Worm (Caenorhabditis elegans) whole organism, young adult: Measurements from ENCODE around the gene pat-12.

ENCODE experiments used
- B0019.2 ChIP-seq: fragments of 200-800 bp; sonication (Bioruptor generic); conservative IDR thresholded peaks from 2 replicates; pipeline ENCODE4 v1.3.6; 2022; ENCODE audit warnings: missing genetic modification reagents, missing genetic modification characterization, missing compliant biosample characterization
- C06A6.2 ChIP-seq: fragments of 200-800 bp; sonication (Bioruptor generic); conservative IDR thresholded peaks from 2 replicates; pipeline ENCODE4 v1.3.6; 2022; ENCODE audit warnings: missing genetic modification characterization, missing compliant biosample characterization
- D2030.7 ChIP-seq: fragments of 200-800 bp; sonication (Bioruptor generic); IDR thresholded peaks from 2 replicates; pipeline ENCODE4 v1.3.6; 2022; ENCODE audit warnings: missing genetic modification reagents, missing genetic modification characterization, missing compliant biosample characterization
- F10E7.11 ChIP-seq: sonication (generic microtip); optimal IDR thresholded peaks from 2 replicates; lab custom pipeline; 2017; ENCODE audit warnings: mild to moderate bottlenecking, missing genetic modification characterization, moderate library complexity, missing compliant biosample characterization
- F22D6.2 ChIP-seq: sonication (generic microtip); optimal IDR thresholded peaks from 2 replicates; lab custom pipeline; 2016; ENCODE audit warnings: mild to moderate bottlenecking, missing genetic modification characterization, missing compliant biosample characterization
- F33H1.4 ChIP-seq: fragments of 200-800 bp; sonication (Bioruptor generic); IDR thresholded peaks from 2 replicates; pipeline ENCODE4 v1.3.6; 2022; ENCODE audit warnings: missing genetic modification reagents, missing genetic modification characterization, missing compliant biosample characterization
- F52B5.7 ChIP-seq: sonication (generic microtip); optimal IDR thresholded peaks from 2 replicates; lab custom pipeline; 2016; ENCODE audit warnings: mild to moderate bottlenecking, missing genetic modification characterization, missing compliant biosample characterization
- K12H6.12 ChIP-seq: fragments of 200-800 bp; sonication (Bioruptor generic); optimal IDR thresholded peaks from 2 replicates; lab custom pipeline; 2018; ENCODE audit warnings: mild to moderate bottlenecking, missing genetic modification characterization, missing compliant biosample characterization
- T07F8.4 ChIP-seq: sonication (generic microtip); optimal IDR thresholded peaks from 2 replicates; lab custom pipeline; 2016; ENCODE audit warnings: mild to moderate bottlenecking, missing genetic modification characterization, moderate library complexity, missing compliant biosample characterization
- Y53G8AR.9 ChIP-seq: fragments of 200-800 bp; sonication (Bioruptor generic); conservative IDR thresholded peaks from 2 replicates; pipeline ENCODE4 v1.3.6; 2022; ENCODE audit warnings: missing genetic modification reagents, missing genetic modification characterization, missing compliant biosample characterization
- Y79H2A.3 ChIP-seq: fragments of 200-800 bp; sonication (Bioruptor generic); conservative IDR thresholded peaks from 2 replicates; pipeline ENCODE4 v1.3.6; 2022; ENCODE audit warnings: missing genetic modification reagents, missing genetic modification characterization, missing compliant biosample characterization
- akir-1 ChIP-seq: fragments of 200-800 bp; sonication (Bioruptor generic); optimal IDR thresholded peaks from 2 replicates; lab custom pipeline; 2018; ENCODE audit warnings: mild to moderate bottlenecking, missing genetic modification characterization, moderate library complexity, missing compliant biosample characterization
- ama-1 ChIP-seq, 3 experiments: fragments of 150-350 bp in 1 of 3; sonication (generic microtip) in 2 of 3; optimal IDR thresholded peaks; 2 replicates each; lab custom pipeline; 2014 to 2018; ENCODE audit warnings: missing biosample characterization in 2 of 3, missing genetic modification characterization in 2 of 3, missing genetic modification reagents in 2 of 3
- athp-1 ChIP-seq: sonication (generic microtip); optimal IDR thresholded peaks from 2 replicates; lab custom pipeline; 2017; ENCODE audit warnings: mild to moderate bottlenecking, missing genetic modification characterization, missing compliant biosample characterization
- bed-1 ChIP-seq: fragments of 200-800 bp; sonication (Bioruptor generic); IDR thresholded peaks from 2 replicates; pipeline ENCODE4 v1.3.6; 2022; ENCODE audit warnings: missing genetic modification reagents, missing genetic modification characterization, missing compliant biosample characterization
- cebp-2 ChIP-seq: fragments of 200-800 bp; sonication (Bioruptor generic); IDR thresholded peaks from 2 replicates; pipeline ENCODE4 v1.3.6; 2022; ENCODE audit warnings: missing genetic modification characterization, missing compliant biosample characterization
- ceh-100 ChIP-seq: fragments of 200-800 bp; sonication (Bioruptor generic); IDR thresholded peaks from 2 replicates; pipeline ENCODE4 v1.3.6; 2022; ENCODE audit warnings: missing genetic modification reagents, missing genetic modification characterization, missing compliant biosample characterization
- ceh-91 ChIP-seq: fragments of 200-800 bp; sonication (Bioruptor generic); IDR thresholded peaks from 2 replicates; pipeline ENCODE4 v1.3.6; 2022; ENCODE audit warnings: missing genetic modification reagents, missing genetic modification characterization, missing compliant biosample characterization
- die-1 ChIP-seq: sonication (generic microtip); optimal IDR thresholded peaks from 2 replicates; lab custom pipeline; 2016; ENCODE audit warnings: missing genotype, mild to moderate bottlenecking, missing genetic modification characterization, missing compliant biosample characterization
- dox-1 ChIP-seq: fragments of 200-800 bp; sonication (Bioruptor generic); IDR thresholded peaks from 2 replicates; pipeline ENCODE4 v1.3.6; 2022; ENCODE audit warnings: missing genetic modification reagents, missing genetic modification characterization, missing compliant biosample characterization
- dpff-1 ChIP-seq: sonication (generic microtip); optimal IDR thresholded peaks from 2 replicates; lab custom pipeline; 2017; ENCODE audit warnings: mild to moderate bottlenecking, missing genetic modification characterization, missing compliant biosample characterization
- efl-1 ChIP-seq: fragments of 150-350 bp; optimal IDR thresholded peaks from 2 replicates; lab custom pipeline; 2014; ENCODE audit warnings: missing biosample characterization, missing genetic modification reagents, missing genetic modification characterization
- egl-18 ChIP-seq: fragments of 200-800 bp; sonication (Bioruptor generic); IDR thresholded peaks from 2 replicates; pipeline ENCODE4 v1.3.6; 2022; ENCODE audit warnings: missing genetic modification reagents, missing genetic modification characterization, missing compliant biosample characterization
- ekl-4 ChIP-seq: fragments of 200-800 bp; sonication (Bioruptor generic); IDR thresholded peaks from 2 replicates; pipeline ENCODE4 v1.3.6; 2022; ENCODE audit warnings: missing genetic modification reagents, missing genetic modification characterization, missing compliant biosample characterization
- ets-4 ChIP-seq: fragments of 200-800 bp; sonication (Bioruptor generic); optimal IDR thresholded peaks from 2 replicates; lab custom pipeline; 2018; ENCODE audit warnings: mild to moderate bottlenecking, missing genetic modification characterization, missing compliant biosample characterization
- hlh-12 ChIP-seq: sonication (generic microtip); optimal IDR thresholded peaks from 2 replicates; lab custom pipeline; 2016; ENCODE audit warnings: missing genetic modification characterization, missing compliant biosample characterization
- hlh-26 ChIP-seq: fragments of 200-800 bp; sonication (Bioruptor generic); conservative IDR thresholded peaks from 2 replicates; pipeline ENCODE4 v1.3.6; 2022; ENCODE audit warnings: missing genetic modification reagents, missing genetic modification characterization, missing compliant biosample characterization
- hmg-1.2 ChIP-seq: fragments of 200-800 bp; sonication (Bioruptor generic); IDR thresholded peaks from 2 replicates; pipeline ENCODE4 v1.3.6; 2022; ENCODE audit warnings: missing genetic modification reagents, missing genetic modification characterization, missing compliant biosample characterization
- hmg-20 ChIP-seq: fragments of 200-800 bp; sonication (Bioruptor generic); IDR thresholded peaks from 2 replicates; pipeline ENCODE4 v1.3.6; 2022; ENCODE audit warnings: missing genetic modification reagents, missing genetic modification characterization, missing compliant biosample characterization
- lin-26 ChIP-seq: fragments of 200-800 bp; sonication (Bioruptor generic); IDR thresholded peaks from 2 replicates; pipeline ENCODE4 v1.3.6; 2022; ENCODE audit warnings: missing genetic modification reagents, missing genetic modification characterization, missing compliant biosample characterization
- madf-3 ChIP-seq: fragments of 200-800 bp; sonication (Bioruptor generic); IDR thresholded peaks from 2 replicates; pipeline ENCODE4 v1.3.6; 2022; ENCODE audit warnings: missing genetic modification reagents, missing genetic modification characterization, missing compliant biosample characterization
- madf-6 ChIP-seq: fragments of 200-800 bp; sonication (Bioruptor generic); IDR thresholded peaks from 2 replicates; pipeline ENCODE4 v1.3.6; 2022; ENCODE audit warnings: missing genetic modification reagents, missing genetic modification characterization, missing compliant biosample characterization
- madf-8 ChIP-seq: fragments of 200-800 bp; sonication (Bioruptor generic); conservative IDR thresholded peaks from 2 replicates; pipeline ENCODE4 v1.3.6; 2022; ENCODE audit warnings: missing genetic modification reagents, missing genetic modification characterization, missing compliant biosample characterization
- mcd-1 ChIP-seq: fragments of 200-800 bp; sonication (Bioruptor generic); IDR thresholded peaks from 2 replicates; pipeline ENCODE4 v1.3.6; 2022; ENCODE audit warnings: missing genetic modification reagents, missing genetic modification characterization, missing compliant biosample characterization
- mxl-1 ChIP-seq: sonication (generic microtip); optimal IDR thresholded peaks from 2 replicates; lab custom pipeline; 2016; ENCODE audit warnings: missing genetic modification characterization, missing compliant biosample characterization
- nhr-179 ChIP-seq: sonication (generic microtip); optimal IDR thresholded peaks from 2 replicates; lab custom pipeline; 2016; ENCODE audit warnings: mild to moderate bottlenecking, missing genetic modification characterization, missing compliant biosample characterization
- rec-8 ChIP-seq, 2 experiments: sonication (generic microtip); optimal IDR thresholded peaks; 2 replicates each; lab custom pipeline; 2016; ENCODE audit warnings: mild to moderate bottlenecking in 2 of 2, missing genetic modification characterization in 2 of 2, missing genetic modification reagents in 2 of 2, missing genotype in 2 of 2, missing biosample characterization in 1 of 2, missing compliant biosample characterization in 1 of 2, moderate library complexity in 1 of 2
- rpc-1 ChIP-seq, 2 experiments: fragments of 150-350 bp in 1 of 2; sonication (generic microtip) in 1 of 2; optimal IDR thresholded peaks; 2 replicates each; lab custom pipeline; 2014 to 2018; ENCODE audit warnings: missing biosample characterization in 1 of 2, missing genetic modification characterization in 1 of 2, missing genetic modification reagents in 1 of 2, missing genotype in 1 of 2
- sea-2 ChIP-seq: fragments of 200-800 bp; sonication (Bioruptor generic); IDR thresholded peaks from 2 replicates; pipeline ENCODE4 v1.3.6; 2022; ENCODE audit warnings: missing genetic modification characterization, missing compliant biosample characterization
- snpc-1.1 ChIP-seq: sonication (generic microtip); optimal IDR thresholded peaks from 2 replicates; lab custom pipeline; 2017; ENCODE audit warnings: missing genetic modification characterization, mild to moderate bottlenecking, missing compliant biosample characterization, antibody characterized with exemption, moderate library complexity, missing genotype, missing genetic modification reagents; ENCODE audit not compliant: insufficient read depth
- snpc-4 ChIP-seq, 5 experiments: fragments of 150-350 bp in 1 of 5; sonication (generic microtip) in 4 of 5; optimal IDR thresholded peaks; 2 replicates each; lab custom pipeline; 2014 to 2018; ENCODE audit warnings: missing genetic modification characterization in 5 of 5, missing biosample characterization in 3 of 5, antibody characterized with exemption in 2 of 5, mild to moderate bottlenecking in 2 of 5, missing compliant biosample characterization in 2 of 5, missing genotype in 2 of 5, moderate library complexity in 2 of 5, missing genetic modification reagents in 1 of 5
- tlf-1 ChIP-seq: fragments of 200-800 bp; sonication (Bioruptor generic); optimal IDR thresholded peaks from 2 replicates; lab custom pipeline; 2018; ENCODE audit warnings: mild to moderate bottlenecking, missing genetic modification characterization, missing compliant biosample characterization
- unc-62 ChIP-seq: fragments of 150-350 bp; optimal IDR thresholded peaks from 2 replicates; lab custom pipeline; 2014; ENCODE audit warnings: missing biosample characterization, missing genetic modification reagents, missing genetic modification characterization
- ztf-25 ChIP-seq: fragments of 200-800 bp; sonication (Bioruptor generic); IDR thresholded peaks from 2 replicates; pipeline ENCODE4 v1.3.6; 2022; ENCODE audit warnings: missing genetic modification reagents, missing genetic modification characterization, missing compliant biosample characterization
- ztf-6 ChIP-seq: fragments of 200-800 bp; sonication (Bioruptor generic); IDR thresholded peaks from 2 replicates; pipeline ENCODE4 v1.3.6; 2022; ENCODE audit warnings: missing genetic modification reagents, missing genetic modification characterization, missing compliant biosample characterization

pat-12 gene

ce11 chrIII:752326-752725, at the start of gene pat-12:
pat-12 (minus strand) TSS chrIII:752426.
- TF ChIP-seq C06A6.2 (GFP tag; lab: Robert Waterston, UW) (no peak), rec-8 (tag; optimal IDR thresholded peaks at IDR 0.05; lab: Kevin White, UChicago) (no peak), mxl-1 (no peak), egl-18 (no peak), hlh-26 (no peak), sea-2 (GFP tag; lab: Robert Waterston, UW) (no peak), ceh-91 (GFP tag; lab: Robert Waterston, UW) (no peak), die-1 (no peak), ztf-6 (GFP tag; lab: Robert Waterston, UW) (no peak), F33H1.4 (no peak), unc-62 (no peak), bed-1 (no peak), T07F8.4 (tag; lab: Kevin White, UChicago) (no peak), F10E7.11 (tag; lab: Kevin White, UChicago) (no peak), ets-4 (no peak), madf-6 (GFP tag; lab: Robert Waterston, UW) (no peak), efl-1 (GFP tag; lab: Kevin White, UChicago) (no peak)

DNA sequence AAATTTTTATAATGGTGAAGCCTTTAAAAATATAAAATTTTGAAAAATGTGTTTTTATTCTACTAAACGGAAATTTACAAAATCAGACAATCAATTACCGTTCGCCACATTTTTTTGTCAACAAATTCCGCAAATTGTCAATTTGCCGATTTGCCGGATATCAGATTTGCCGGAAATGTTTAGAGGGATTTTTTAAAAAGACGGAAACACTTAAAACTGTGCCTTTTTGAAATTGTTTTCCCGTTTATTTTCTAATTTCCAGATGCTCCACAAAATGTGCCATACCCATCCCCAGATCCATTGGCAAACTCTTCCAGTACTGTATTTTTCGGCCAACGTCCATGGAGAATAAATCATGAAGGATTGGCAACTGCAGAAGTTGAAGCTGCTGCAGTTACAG, 45.3 kb upstream of the pat-12 start:
- no peak for TF ChIP-seq ceh-100 (GFP tag; lab: Robert Waterston, UW)
- TF ChIP-seq madf-3 (GFP tag; lab: Robert Waterston, UW): no peak
- TF ChIP-seq tlf-1 (GFP tag; lab: Kevin White, UChicago): no peak
- no peak for TF ChIP-seq Y53G8AR.9 (GFP tag; lab: Robert Waterston, UW)
- TF ChIP-seq D2030.7 (GFP tag; lab: Robert Waterston, UW): no peak

ce11 chrIII:794984-795596, 42.9 kb upstream of the pat-12 start, which contains the start of gene trpp-11:
trpp-11 (plus strand) TSS chrIII:795136.
- TF ChIP-seq K12H6.12 (tag; lab: Kevin White, UChicago) (no peak), madf-3 (GFP tag; lab: Robert Waterston, UW) (0 out of 2 replicates have a peak, but pooled peaks have one; percentile 61), cebp-2 (GFP tag; lab: Robert Waterston, UW) (no peak), die-1 (no peak), nhr-179 (tag; lab: Kevin White, UChicago) (no peak), F52B5.7 (tag; lab: Kevin White, UChicago) (no peak), dox-1 (GFP tag; lab: Robert Waterston, UW) (peak; percentile 21; the same call in 1 of the 2 replicates), ekl-4 (GFP tag; lab: Robert Waterston, UW) (peak; percentile 50; the same call in 1 of the 2 replicates), dpff-1 (tag; lab: Kevin White, UChicago) (no peak), akir-1 (GFP tag; lab: Kevin White, UChicago) (no peak), madf-8 (GFP tag; lab: Robert Waterston, UW) (no peak), B0019.2 (GFP tag; lab: Robert Waterston, UW) (no peak), hlh-12 (no peak), lin-26 (GFP tag; lab: Robert Waterston, UW) (peak; percentile 56), mcd-1 (peak; percentile 33), F22D6.2 (tag; lab: Kevin White, UChicago) (no peak), snpc-4 (GFP tag; optimal IDR thresholded peaks at IDR 0.05; lab: Kevin White, UChicago) (no peak), snpc-4 (tag; optimal IDR thresholded peaks at IDR 0.05; lab: Kevin White, UChicago) (no peak), ama-1 (optimal IDR thresholded peaks at IDR 0.05; lab: Kevin White, UChicago) (no peak), ama-1 (GFP tag; optimal IDR thresholded peaks at IDR 0.05; lab: Kevin White, UChicago) (no peak), hmg-1.2 (peak; percentile 8; the same call in 1 of the 2 replicates), bed-1 (no peak), athp-1 (tag; lab: Kevin White, UChicago) (peak; percentile 4), hmg-20 (0 out of 2 replicates have a peak, but pooled peaks have one; percentile 24), rpc-1 (optimal IDR thresholded peaks at IDR 0.05; lab: Kevin White, UChicago) (no peak), rpc-1 (tag; optimal IDR thresholded peaks at IDR 0.05; lab: Kevin White, UChicago) (no peak), Y79H2A.3 (no peak), ztf-25 (GFP tag; lab: Robert Waterston, UW) (no peak), snpc-1.1 (no peak)
